Fruit fly (Drosophila melanogaster) whole organism, embryonic: ENCODE measurements around the gene CG14439.

Source experiments
- Atf-2 ChIP-seq: fragments of 200-800 bp; sonication (Bioruptor generic); optimal IDR thresholded peaks from 2 replicates; lab custom pipeline; 2016; ENCODE audit warnings: missing biosample characterization, missing genetic modification characterization
- C15 ChIP-seq: fragments of 200-800 bp; sonication (Bioruptor generic); IDR thresholded peaks from 3 replicates; pipeline ENCODE4 v1.3.6; 2022; ENCODE audit warnings: missing biosample characterization, missing genetic modification characterization
- CG10321 ChIP-seq: fragments of 200-800 bp; sonication (Bioruptor generic); IDR thresholded peaks from 2 replicates; pipeline ENCODE4 v1.3.6; 2022; ENCODE audit warnings: missing biosample characterization, missing genetic modification characterization
- CG10543 ChIP-seq: fragments of 200-800 bp; sonication (Bioruptor generic); optimal IDR thresholded peaks from 3 replicates; lab custom pipeline; 2017; ENCODE audit warnings: missing biosample characterization, mild to moderate bottlenecking, missing genetic modification characterization, moderate library complexity
- CG10565 ChIP-seq: fragments of 200-800 bp; sonication (Bioruptor generic); optimal IDR thresholded peaks from 3 replicates; lab custom pipeline; 2016; ENCODE audit warnings: missing biosample characterization, mild to moderate bottlenecking, missing genetic modification characterization
- CG11093 ChIP-seq: fragments of 200-800 bp; sonication (Bioruptor generic); IDR thresholded peaks from 3 replicates; pipeline ENCODE4 v1.3.6; 2022; ENCODE audit warnings: missing biosample characterization, missing genetic modification characterization
- CG13123 ChIP-seq: fragments of 200-800 bp; sonication (Bioruptor generic); optimal IDR thresholded peaks from 2 replicates; lab custom pipeline; 2016; ENCODE audit warnings: missing biosample characterization, missing genetic modification characterization
- CG13287 ChIP-seq: fragments of 200-800 bp; sonication (Bioruptor generic); IDR thresholded peaks from 2 replicates; pipeline ENCODE4 v1.3.6; 2022; ENCODE audit warnings: missing biosample characterization, missing genetic modification characterization; ENCODE audit not compliant: partially characterized antibody
- CG15011 ChIP-seq: fragments of 200-800 bp; sonication (Bioruptor generic); optimal IDR thresholded peaks from 3 replicates; lab custom pipeline; 2018; ENCODE audit warnings: missing biosample characterization, mild to moderate bottlenecking, missing genetic modification characterization
- CG15479 ChIP-seq: fragments of 200-800 bp; sonication (Bioruptor generic); optimal IDR thresholded peaks from 3 replicates; lab custom pipeline; 2019; ENCODE audit warnings: missing biosample characterization, mild to moderate bottlenecking, missing genetic modification characterization, moderate library complexity
- CG15696 ChIP-seq: fragments of 200-800 bp; sonication (Bioruptor generic); optimal IDR thresholded peaks from 2 replicates; lab custom pipeline; 2019; ENCODE audit warnings: missing biosample characterization, mild to moderate bottlenecking, missing genetic modification characterization, moderate library complexity
- CG16815 ChIP-seq: fragments of 200-800 bp; sonication (Bioruptor generic); optimal IDR thresholded peaks from 3 replicates; lab custom pipeline; 2017; ENCODE audit warnings: missing biosample characterization, mild to moderate bottlenecking, missing genetic modification characterization
- CG17359 ChIP-seq: fragments of 200-800 bp; sonication (Bioruptor generic); optimal IDR thresholded peaks from 3 replicates; lab custom pipeline; 2018; ENCODE audit warnings: missing biosample characterization, mild to moderate bottlenecking, missing genetic modification characterization, moderate library complexity
- CG2120 ChIP-seq: fragments of 200-800 bp; sonication (Bioruptor generic); optimal IDR thresholded peaks from 3 replicates; lab custom pipeline; 2016; ENCODE audit warnings: missing biosample characterization, missing genetic modification characterization
- CG42726 ChIP-seq: fragments of 200-800 bp; sonication (Bioruptor generic); IDR thresholded peaks from 2 replicates; pipeline ENCODE4 v1.3.6; 2022; ENCODE audit warnings: missing biosample characterization, missing genetic modification characterization; ENCODE audit not compliant: partially characterized antibody
- CG6813 ChIP-seq: fragments of 200-800 bp; sonication (Bioruptor generic); optimal IDR thresholded peaks from 2 replicates; lab custom pipeline; 2017; ENCODE audit warnings: missing biosample characterization, missing genetic modification characterization, mild to moderate bottlenecking, moderate library complexity, missing genetic modification reagents
- CG7271 ChIP-seq: fragments of 200-800 bp; sonication (Bioruptor generic); optimal IDR thresholded peaks from 2 replicates; lab custom pipeline; 2018; ENCODE audit warnings: missing biosample characterization, mild to moderate bottlenecking, missing genetic modification characterization, moderate library complexity
- CG7357 ChIP-seq: fragments of 200-800 bp; sonication (Bioruptor generic); IDR thresholded peaks from 3 replicates; pipeline ENCODE4 v1.3.6; 2022; ENCODE audit warnings: missing biosample characterization, missing genetic modification characterization
- CG7556 ChIP-seq: fragments of 200-800 bp; sonication (Bioruptor generic); optimal IDR thresholded peaks from 2 replicates; lab custom pipeline; 2017; ENCODE audit warnings: missing biosample characterization, mild to moderate bottlenecking, missing genetic modification characterization
- CG8290 ChIP-seq, 3 experiments: fragments of 200-800 bp; sonication (Bioruptor generic); optimal IDR thresholded peaks; 2 replicates each; lab custom pipeline; 2016 to 2019; ENCODE audit warnings: missing biosample characterization in 3 of 3, missing genetic modification characterization in 3 of 3, mild to moderate bottlenecking in 2 of 3, moderate library complexity in 1 of 3
- CG8359 ChIP-seq: fragments of 200-800 bp; sonication (Bioruptor generic); optimal IDR thresholded peaks from 2 replicates; lab custom pipeline; 2017; ENCODE audit warnings: missing biosample characterization, mild to moderate bottlenecking, missing genetic modification characterization, borderline replicate concordance
- CG8388 ChIP-seq: fragments of 200-800 bp; sonication (Bioruptor generic); optimal IDR thresholded peaks from 2 replicates; lab custom pipeline; 2019; ENCODE audit warnings: missing biosample characterization, mild to moderate bottlenecking, missing genetic modification characterization, moderate library complexity
- Dek ChIP-seq: fragments of 200-800 bp; sonication (Bioruptor generic); optimal IDR thresholded peaks from 3 replicates; lab custom pipeline; 2019; ENCODE audit warnings: missing biosample characterization, mild to moderate bottlenecking, missing genetic modification characterization, moderate library complexity
- Fer1 ChIP-seq: fragments of 200-800 bp; sonication (Bioruptor generic); optimal IDR thresholded peaks from 2 replicates; lab custom pipeline; 2017; ENCODE audit warnings: missing biosample characterization, mild to moderate bottlenecking, missing genetic modification characterization
- Gug ChIP-seq: fragments of 200-800 bp; sonication (Bioruptor generic); IDR thresholded peaks from 4 replicates; pipeline ENCODE4 v1.3.6; 2022; ENCODE audit warnings: missing biosample characterization, missing genetic modification characterization
- HLHmδ ChIP-seq: fragments of 200-800 bp; sonication (Bioruptor generic); optimal IDR thresholded peaks from 2 replicates; lab custom pipeline; 2018; ENCODE audit warnings: missing biosample characterization, mild to moderate bottlenecking, missing genetic modification characterization, moderate library complexity
- Hr39 ChIP-seq: fragments of >200 bp; optimal IDR thresholded peaks from 2 replicates; lab custom pipeline; 2017
- MBD-R2 ChIP-seq: fragments of 200-800 bp; sonication (Bioruptor generic); IDR thresholded peaks from 2 replicates; pipeline ENCODE4 v1.3.6; 2022; ENCODE audit warnings: missing biosample characterization, missing genetic modification characterization
- Meics ChIP-seq: fragments of 200-800 bp; sonication (Bioruptor generic); optimal IDR thresholded peaks from 2 replicates; lab custom pipeline; 2017; ENCODE audit warnings: missing biosample characterization, mild to moderate bottlenecking, missing genetic modification characterization
- NC2α ChIP-seq: fragments of 200-800 bp; sonication (Bioruptor generic); optimal IDR thresholded peaks from 2 replicates; lab custom pipeline; 2016; ENCODE audit warnings: missing biosample characterization, missing genetic modification characterization
- Nf-YC ChIP-seq: fragments of 200-800 bp; optimal IDR thresholded peaks from 3 replicates; lab custom pipeline; 2019; ENCODE audit warnings: missing biosample characterization, mild to moderate bottlenecking, missing genetic modification characterization, moderate library complexity
- Opbp ChIP-seq: fragments of 200-800 bp; sonication (Bioruptor generic); IDR thresholded peaks from 3 replicates; pipeline ENCODE4 v1.3.6; 2022; ENCODE audit warnings: missing biosample characterization, missing genetic modification characterization; ENCODE audit not compliant: partially characterized antibody
- Xbp1 ChIP-seq: fragments of 200-800 bp; sonication (Bioruptor generic); optimal IDR thresholded peaks from 3 replicates; lab custom pipeline; 2016; ENCODE audit warnings: missing biosample characterization, mild to moderate bottlenecking, missing genetic modification characterization
- Xrp1 ChIP-seq: fragments of 200-800 bp; sonication (Bioruptor generic); IDR thresholded peaks from 2 replicates; pipeline ENCODE4 v1.3.6; 2022; ENCODE audit warnings: missing biosample characterization, missing genetic modification characterization
- bab2 ChIP-seq: fragments of 200-800 bp; sonication (Bioruptor generic); optimal IDR thresholded peaks from 2 replicates; lab custom pipeline; 2016; ENCODE audit warnings: missing biosample characterization, missing genetic modification characterization
- bowl ChIP-seq: fragments of 200-800 bp; sonication (Bioruptor generic); IDR thresholded peaks from 2 replicates; pipeline ENCODE4 v1.3.6; 2022; ENCODE audit warnings: missing biosample characterization, missing genetic modification characterization
- crc ChIP-seq: fragments of 200-800 bp; sonication (Bioruptor generic); optimal IDR thresholded peaks from 2 replicates; lab custom pipeline; 2016; ENCODE audit warnings: missing biosample characterization, missing genetic modification characterization
- emc ChIP-seq: fragments of 200-800 bp; sonication (Bioruptor generic); optimal IDR thresholded peaks from 2 replicates; lab custom pipeline; 2016; ENCODE audit warnings: missing biosample characterization, missing genetic modification characterization
- ems ChIP-seq: fragments of 200-800 bp; sonication (Bioruptor generic); optimal IDR thresholded peaks from 3 replicates; lab custom pipeline; 2016; ENCODE audit warnings: missing biosample characterization, missing genetic modification characterization
- eve ChIP-seq, 2 experiments: fragments of >200 bp; optimal IDR thresholded peaks; 2 replicates each; lab custom pipeline; 2017; ENCODE audit warnings: missing biosample characterization in 2 of 2, missing genetic modification characterization in 2 of 2
- grau ChIP-seq: fragments of 200-800 bp; optimal IDR thresholded peaks from 3 replicates; lab custom pipeline; 2019; ENCODE audit warnings: missing biosample characterization, mild to moderate bottlenecking, missing genetic modification characterization, moderate library complexity
- inv ChIP-seq: fragments of 200-800 bp; sonication (Bioruptor generic); IDR thresholded peaks from 2 replicates; pipeline ENCODE4 v1.3.6; 2022; ENCODE audit warnings: missing biosample characterization, missing genetic modification characterization; ENCODE audit not compliant: partially characterized antibody
- klu ChIP-seq: fragments of 200-800 bp; sonication (Bioruptor generic); IDR thresholded peaks from 2 replicates; pipeline ENCODE4 v1.3.6; 2022; ENCODE audit warnings: missing biosample characterization, missing genetic modification characterization
- nau ChIP-seq: fragments of 200-800 bp; sonication (Bioruptor generic); optimal IDR thresholded peaks from 3 replicates; lab custom pipeline; 2017; ENCODE audit warnings: missing biosample characterization, mild to moderate bottlenecking, missing genetic modification characterization, missing genetic modification reagents
- org-1 ChIP-seq: fragments of 200-800 bp; sonication (Bioruptor generic); optimal IDR thresholded peaks from 2 replicates; lab custom pipeline; 2017; ENCODE audit warnings: missing biosample characterization, missing genetic modification characterization
- seq ChIP-seq: fragments of 200-800 bp; sonication (Bioruptor generic); IDR thresholded peaks from 2 replicates; pipeline ENCODE4 v1.3.6; 2022; ENCODE audit warnings: missing biosample characterization, missing genetic modification characterization
- shn ChIP-seq: fragments of 200-800 bp; sonication (Bioruptor generic); optimal IDR thresholded peaks from 3 replicates; lab custom pipeline; 2016; ENCODE audit warnings: missing biosample characterization, missing genetic modification characterization
- sr ChIP-seq: fragments of 200-800 bp; sonication (Bioruptor generic); IDR thresholded peaks from 3 replicates; pipeline ENCODE4 v1.3.6; 2022; ENCODE audit warnings: missing biosample characterization, missing genetic modification characterization
- stwl ChIP-seq: fragments of 200-800 bp; sonication (Bioruptor generic); optimal IDR thresholded peaks from 3 replicates; lab custom pipeline; 2018; ENCODE audit warnings: missing biosample characterization, mild to moderate bottlenecking, missing genetic modification characterization, moderate library complexity
- sug ChIP-seq: fragments of 200-800 bp; optimal IDR thresholded peaks from 2 replicates; lab custom pipeline; 2019; ENCODE audit warnings: missing biosample characterization, mild to moderate bottlenecking, missing genetic modification characterization, moderate library complexity

Gene CG14439

dm6 chrX:6800726-6801296 is 53.5 kb downstream of the CG14439 start (continued):
- no peak for TF ChIP-seq CG16815 (GFP tag; lab: Kevin White, UChicago)
- TF ChIP-seq MBD-R2 = peak; percentile 18; the same call in 1 of the 2 replicates
- TF ChIP-seq shn (GFP tag; lab: Kevin White, UChicago) = no peak
- TF ChIP-seq CG15696 (tag; lab: Kevin White, UChicago) = no peak
- no peak for TF ChIP-seq CG10565 (GFP tag; lab: Kevin White, UChicago)
- TF ChIP-seq Hr39 (lab: Kevin White, UChicago) = no peak
- peak; percentile 46 for TF ChIP-seq Xbp1 (GFP tag; lab: Kevin White, UChicago)
- TF ChIP-seq CG2120 (GFP tag; lab: Kevin White, UChicago) = peak; percentile 35
- no peak for TF ChIP-seq seq (GFP tag; lab: Robert Waterston, UW)
- TF ChIP-seq Nf-YC (tag; lab: Kevin White, UChicago) = peak; percentile 30
- TF ChIP-seq CG13123 (GFP tag; lab: Kevin White, UChicago) = no peak
- TF ChIP-seq eve (GFP tag; optimal IDR thresholded peaks at IDR 0.05; lab: Kevin White, UChicago) = peak in 1 of 2 experiments; percentile 15
- TF ChIP-seq CG17359 (tag; lab: Kevin White, UChicago) = peak; percentile 46
- TF ChIP-seq grau (tag; lab: Kevin White, UChicago) = peak; percentile 38
- TF ChIP-seq CG15011 = no peak
- no peak for TF ChIP-seq nau
- no peak for TF ChIP-seq Opbp (GFP tag; lab: Robert Waterston, UW)
- no peak for TF ChIP-seq CG8290 (GFP tag; optimal IDR thresholded peaks at IDR 0.05; lab: Kevin White, UChicago)
- TF ChIP-seq CG8290 (tag; optimal IDR thresholded peaks at IDR 0.05; lab: Kevin White, UChicago) = peak in 1 of 2 experiments; percentile 77
- no peak for TF ChIP-seq CG7271 (tag; lab: Kevin White, UChicago)
- TF ChIP-seq stwl (tag; lab: Kevin White, UChicago) = no peak
- TF ChIP-seq CG8359 = no peak
- TF ChIP-seq Fer1 = peak; percentile 67
- peak; percentile 44 for TF ChIP-seq CG7556 (GFP tag; lab: Kevin White, UChicago)
- no peak for TF ChIP-seq ems
- TF ChIP-seq CG10543 (GFP tag; lab: Kevin White, UChicago) = peak; percentile 92
- TF ChIP-seq bowl (GFP tag; lab: Robert Waterston, UW) = peak; percentile 16; the same call in 1 of the 2 replicates
- TF ChIP-seq CG8388 (GFP tag; lab: Kevin White, UChicago) = no peak
- peak; percentile 60 for TF ChIP-seq Meics (GFP tag; lab: Kevin White, UChicago)
- peak; percentile 43; the same call in 1 of the 2 replicates for TF ChIP-seq Xrp1 (GFP tag; lab: Robert Waterston, UW)
- TF ChIP-seq emc (GFP tag; lab: Kevin White, UChicago) = no peak
- no peak for TF ChIP-seq klu
- TF ChIP-seq CG10321 (GFP tag; lab: Robert Waterston, UW) = no peak
- no peak for TF ChIP-seq crc (GFP tag; lab: Kevin White, UChicago)
- no peak for TF ChIP-seq CG42726
- TF ChIP-seq CG13287 (GFP tag; lab: Robert Waterston, UW) = peak; percentile 34; the same call in 1 of the 2 replicates
- TF ChIP-seq inv (GFP tag; lab: Robert Waterston, UW) = no peak
- no peak for TF ChIP-seq Gug (GFP tag; lab: Robert Waterston, UW)
- no peak for TF ChIP-seq CG7357 (GFP tag; lab: Robert Waterston, UW)
- TF ChIP-seq NC2α = no peak
- no peak for TF ChIP-seq CG15479
- TF ChIP-seq C15 (GFP tag; lab: Robert Waterston, UW) = no peak
- TF ChIP-seq bab2 (GFP tag; lab: Kevin White, UChicago) = no peak
- peak; percentile 77 for TF ChIP-seq sug (tag; lab: Kevin White, UChicago)
- TF ChIP-seq CG11093 = no peak
- no peak for TF ChIP-seq Atf-2
- TF ChIP-seq HLHmδ (GFP tag; lab: Kevin White, UChicago) = no peak
- TF ChIP-seq sr (GFP tag; lab: Robert Waterston, UW) = no peak
- TF ChIP-seq CG6813 = no peak
- TF ChIP-seq Dek (tag; lab: Kevin White, UChicago) = peak; percentile 29
- no peak for TF ChIP-seq org-1
